Worm (Caenorhabditis elegans) whole organism, L4 larva: Measurements from ENCODE around the gene C33F10.1.
"Not testable (repeated sequence)": the region's sequence is repeated elsewhere in the genome, so short reads cannot be mapped to it uniquely, and the experiment has no call there.

ENCODE experiments used
- ama-1 ChIP-seq: fragments of 150-350 bp; optimal IDR thresholded peaks from 2 replicates; lab custom pipeline; 2014; ENCODE audit warnings: inconsistent platforms, mixed read lengths
- ceh-44 ChIP-seq: fragments of 200-800 bp; sonication (Bioruptor generic); IDR thresholded peaks from 2 replicates; pipeline ENCODE4 v1.3.6; 2022; ENCODE audit warnings: missing genetic modification reagents, missing genetic modification characterization, missing compliant biosample characterization
- nhr-25 ChIP-seq: sonication (generic microtip); optimal IDR thresholded peaks from 2 replicates; lab custom pipeline; 2017; ENCODE audit warnings: missing genetic modification characterization, mild to moderate bottlenecking, missing compliant biosample characterization, antibody characterized with exemption, moderate library complexity, borderline replicate concordance; ENCODE audit not compliant: insufficient read depth
- nhr-6 ChIP-seq: fragments of 150-350 bp; optimal IDR thresholded peaks from 2 replicates; lab custom pipeline; 2014; ENCODE audit warnings: missing biosample characterization, missing genetic modification characterization
- unc-130 ChIP-seq: sonication (generic microtip); optimal IDR thresholded peaks from 2 replicates; lab custom pipeline; 2016; ENCODE audit warnings: missing genetic modification reagents, missing genetic modification characterization, missing compliant biosample characterization
- unc-62 ChIP-seq, 3 experiments: fragments of 150-350 bp in 1 of 3; sonication (generic microtip); optimal IDR thresholded peaks in 2 of 3; peaks in 1 of 3; 1 replicate in 1 of 3; 2 replicates in 2 of 3; lab custom pipeline; 2014 to 2017; ENCODE audit warnings: missing biosample characterization in 3 of 3, missing genetic modification characterization in 3 of 3, missing genetic modification reagents in 3 of 3, missing genotype in 1 of 3
- vab-7 ChIP-seq: fragments of 200-800 bp; sonication (Bioruptor generic); IDR thresholded peaks from 2 replicates; pipeline ENCODE4 v1.3.6; 2022; ENCODE audit warnings: missing genetic modification reagents, missing genetic modification characterization, missing compliant biosample characterization
- zip-2 ChIP-seq: fragments of 150-350 bp; optimal IDR thresholded peaks from 2 replicates; lab custom pipeline; 2014; ENCODE audit warnings: missing biosample characterization, missing genetic modification characterization

DNA sequence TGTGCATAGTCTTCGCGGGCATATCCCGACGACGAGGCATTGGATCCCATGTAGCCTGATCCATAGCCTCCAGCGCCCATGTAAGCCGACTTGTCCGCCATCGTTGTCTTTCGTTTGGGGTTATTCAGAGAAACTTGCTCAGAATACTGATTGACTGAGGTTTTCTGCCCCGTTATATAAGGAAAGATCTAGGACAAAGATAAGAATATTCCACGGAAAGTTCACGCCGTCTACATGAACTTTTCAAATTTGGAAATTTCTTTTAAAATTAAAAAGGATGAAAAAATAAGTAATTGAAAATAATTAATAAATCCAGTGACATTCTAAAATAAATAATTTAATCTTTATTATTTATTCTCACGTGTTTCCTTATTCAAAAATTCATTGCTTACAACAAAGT, 25.4 kb downstream of the C33F10.1 start, which contains the start of the genes nspd-5 and F11G11.4:
- not testable (repeated sequence) for TF ChIP-seq unc-130 (GFP tag; lab: Kevin White, UChicago); nhr-6; unc-62 (GFP tag; optimal IDR thresholded peaks at IDR 0.05 in 1 of 2; lab: Kevin White, UChicago); unc-62 (tag; optimal IDR thresholded peaks at IDR 0.05; lab: Kevin White, UChicago); ceh-44 (GFP tag; lab: Robert Waterston, UW); nhr-25 (tag; lab: Kevin White, UChicago); zip-2; vab-7 (GFP tag; lab: Robert Waterston, UW); ama-1
